Worm (Caenorhabditis elegans): ENCODE results near the gene F23H11.4.

The F23H11.4 gene

ce11 chrIII:907311-907710, at the start of gene F23H11.4:
Gene F23H11.4 (minus strand): TSS chrIII:907539.
- TF ChIP-seq egl-27 (tag; optimal IDR thresholded peaks at IDR 0.05) (no peak), lin-13 (GFP tag; optimal IDR thresholded peaks at IDR 0.05) (no peak), blmp-1 (tag; optimal IDR thresholded peaks at IDR 0.05; ENCODE audit: insufficient read depth) (no peak), ztf-4 (tag; optimal IDR thresholded peaks at IDR 0.05) (no peak), ama-1 (optimal IDR thresholded peaks at IDR 0.05) (no peak), nhr-11 (tag; optimal IDR thresholded peaks at IDR 0.05) (no peak), lin-11 (tag; optimal IDR thresholded peaks at IDR 0.05) (no peak), mab-5 (tag; optimal IDR thresholded peaks at IDR 0.05) (no peak), peb-1 (tag; optimal IDR thresholded peaks at IDR 0.05) (no peak), fos-1 (tag; optimal IDR thresholded peaks at IDR 0.05) (no peak), nhr-12 (tag; optimal IDR thresholded peaks at IDR 0.05) (no peak), ceh-16 (tag; optimal IDR thresholded peaks at IDR 0.05) (no peak), sma-3 (GFP tag; optimal IDR thresholded peaks at IDR 0.05) (no peak), snpc-4 (tag; optimal IDR thresholded peaks at IDR 0.05) (no peak)

- TF ChIP-seq gmeb-1 (tag; optimal IDR thresholded peaks at IDR 0.05) (peak; percentile 9), ztf-4 (tag; optimal IDR thresholded peaks at IDR 0.05) (no peak), fos-1 (tag; optimal IDR thresholded peaks at IDR 0.05) (peak; percentile 84), nhr-25 (tag; optimal IDR thresholded peaks at IDR 0.05) (no peak), nhr-77 (tag; optimal IDR thresholded peaks at IDR 0.05) (no peak), mbf-1 (tag; optimal IDR thresholded peaks at IDR 0.05) (no peak), sma-3 (GFP tag; optimal IDR thresholded peaks at IDR 0.05) (no peak)
Observed at ce11 chrIII:955981-956380, 48.6 kb upstream of the F23H11.4 start, which contains the start of gene fbxa-54. Gene fbxa-54 (plus strand): TSS chrIII:956334.

- TF ChIP-seq elt-3 (tag; optimal IDR thresholded peaks at IDR 0.05) (no peak), F13H6.1 (tag; optimal IDR thresholded peaks at IDR 0.05) (no peak), nhr-129 (tag; optimal IDR thresholded peaks at IDR 0.05) (no peak), aly-2 (tag; optimal IDR thresholded peaks at IDR 0.05) (no peak), elt-1 (tag; optimal IDR thresholded peaks at IDR 0.05) (no peak), mab-5 (tag; optimal IDR thresholded peaks at IDR 0.05) (no peak), ztf-1 (GFP tag; conservative IDR thresholded peaks at IDR 0.05) (no peak), ama-1 (optimal IDR thresholded peaks at IDR 0.05) (no peak), Y55F3AM.14 (GFP tag; optimal IDR thresholded peaks at IDR 0.05) (no peak), skn-1 (tag; optimal IDR thresholded peaks at IDR 0.05) (no peak)
Observed at ce11 chrIII:954553-954952, 47.2 kb upstream of the F23H11.4 start, which contains the start of the genes T12B5.15 and T12B5.14. Gene T12B5.15 (minus strand): TSS chrIII:954653. Gene T12B5.14 (plus strand): TSS chrIII:954873.

ce11 chrIII:952184-952583, 44.8 kb upstream of the F23H11.4 start, which contains the start of gene fbxa-10:
Gene fbxa-10 (plus strand): TSS chrIII:952390.
- no peak for TF ChIP-seq mab-5 (tag; optimal IDR thresholded peaks at IDR 0.05)
- TF ChIP-seq gmeb-1 (tag; optimal IDR thresholded peaks at IDR 0.05), result peak; percentile 31
- peak; percentile 21 for TF ChIP-seq C34F6.9 (tag; optimal IDR thresholded peaks at IDR 0.05)
- TF ChIP-seq egl-27 (tag; optimal IDR thresholded peaks at IDR 0.05), result no peak

- no peak for TF ChIP-seq Y55F3AM.14 (GFP tag; optimal IDR thresholded peaks at IDR 0.05)
- TF ChIP-seq unc-55 (GFP tag; optimal IDR thresholded peaks at IDR 0.05), result peak; percentile 59
- peak in 1 of 2 experiments; percentile 54 for TF ChIP-seq lsy-2 (tag; optimal IDR thresholded peaks at IDR 0.05)
- peak; percentile 2 for TF ChIP-seq lin-13 (GFP tag; optimal IDR thresholded peaks at IDR 0.05)
- TF ChIP-seq blmp-1 (tag; optimal IDR thresholded peaks at IDR 0.05; ENCODE audit: insufficient read depth), result no peak
- TF ChIP-seq C34F6.9 (tag; optimal IDR thresholded peaks at IDR 0.05), result peak; percentile 39
Observed at ce11 chrIII:950472-950871, 43.1 kb upstream of the F23H11.4 start, which contains the start of the genes fbxa-67 and fbxa-11. Gene fbxa-67 (minus strand): TSS chrIII:950670. Gene fbxa-11 (plus strand): TSS chrIII:950869.

- no peak for TF ChIP-seq lin-11 (tag; optimal IDR thresholded peaks at IDR 0.05)
- TF ChIP-seq lsy-2 (tag; optimal IDR thresholded peaks at IDR 0.05), result no peak
- TF ChIP-seq Y55F3AM.14 (GFP tag; optimal IDR thresholded peaks at IDR 0.05), result no peak
- no peak for TF ChIP-seq elt-1 (tag; optimal IDR thresholded peaks at IDR 0.05)
- TF ChIP-seq nhr-6 (tag; optimal IDR thresholded peaks at IDR 0.05), result no peak
- TF ChIP-seq F13H6.1 (tag; optimal IDR thresholded peaks at IDR 0.05), result no peak
- TF ChIP-seq C34F6.9 (tag; optimal IDR thresholded peaks at IDR 0.05), result no peak
- TF ChIP-seq unc-55 (GFP tag; optimal IDR thresholded peaks at IDR 0.05), result no peak
- TF ChIP-seq crh-2 (tag; optimal IDR thresholded peaks at IDR 0.05), result no peak
- peak; percentile 19 for TF ChIP-seq nhr-129 (tag; optimal IDR thresholded peaks at IDR 0.05)
- TF ChIP-seq ztf-11 (tag; optimal IDR thresholded peaks at IDR 0.05), result no peak
- no peak for TF ChIP-seq unc-39 (tag; optimal IDR thresholded peaks at IDR 0.05)
- TF ChIP-seq fos-1 (tag; optimal IDR thresholded peaks at IDR 0.05), result peak; percentile 83
- TF ChIP-seq egl-27 (tag; optimal IDR thresholded peaks at IDR 0.05), result no peak
- peak; percentile 9 for TF ChIP-seq sma-9 (GFP tag; optimal IDR thresholded peaks at IDR 0.05)
- TF ChIP-seq sma-9 (tag; optimal IDR thresholded peaks at IDR 0.05), result no peak
- TF ChIP-seq elt-3 (tag; optimal IDR thresholded peaks at IDR 0.05), result no peak
- TF ChIP-seq gmeb-1 (tag; optimal IDR thresholded peaks at IDR 0.05), result peak; percentile 28
Observed at ce11 chrIII:946250-946725, 38.9 kb upstream of the F23H11.4 start, which contains the start of gene fbxa-60. Gene fbxa-60 (minus strand): TSS chrIII:946300.

All from whole organism, L2 larva.